Fruit fly (Drosophila melanogaster): Measurements from ENCODE around the gene CG5282.
A peak's percentile ranks its signal among the peaks of the same experiment; 100 is the strongest.

The CG5282 gene

DNA sequence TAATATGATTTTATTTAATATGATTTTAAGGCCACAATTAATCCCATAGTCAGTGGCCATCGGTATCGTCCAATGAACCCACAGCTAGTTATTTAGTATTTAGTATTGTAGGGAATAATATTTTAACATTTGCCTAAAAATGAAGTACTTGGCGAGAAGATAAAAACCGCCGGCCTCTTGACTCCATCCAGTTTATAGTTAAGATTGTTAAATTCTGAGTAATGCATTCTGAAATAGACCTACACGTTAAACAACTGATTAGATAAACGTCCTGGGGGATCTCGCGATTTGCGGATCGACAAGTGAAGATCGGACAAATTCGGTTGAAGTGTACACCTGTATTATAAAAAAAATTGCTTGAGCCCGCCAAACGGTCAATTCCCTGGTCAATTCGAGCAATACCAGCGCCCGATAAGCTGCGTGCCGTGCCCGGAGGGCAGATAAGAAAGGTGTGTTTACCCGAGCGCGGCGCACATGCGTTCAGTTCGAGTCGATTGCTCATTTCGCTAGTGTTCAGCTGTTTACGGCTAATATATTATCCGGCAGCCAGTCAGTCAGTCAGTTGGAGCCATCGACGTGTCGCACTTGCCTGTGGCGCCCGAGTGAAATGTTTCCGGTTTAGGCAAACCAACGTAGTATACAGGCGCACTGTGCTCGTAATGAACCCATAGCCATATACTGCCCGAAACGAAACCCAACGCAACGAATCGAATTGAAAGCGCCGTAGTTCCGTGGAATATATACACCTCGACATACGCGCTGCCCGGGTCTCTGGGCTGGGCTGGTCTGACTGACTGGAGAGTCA is 38.6 kb downstream of the CG5282 start (continued):
- TF ChIP-seq Nf-YB (GFP tag; optimal IDR thresholded peaks at IDR 0.05) (no peak), CG30403 (GFP tag; optimal IDR thresholded peaks at IDR 0.05) (no peak), Med (GFP tag) (peak; percentile 69), CG18476 (GFP tag; optimal IDR thresholded peaks at IDR 0.05) (no peak), aop (GFP tag; IDR thresholded peaks at IDR 0.05) (no peak), Vsx1 (GFP tag; optimal IDR thresholded peaks at IDR 0.05) (peak; percentile 55), HmgZ (tag; optimal IDR thresholded peaks at IDR 0.05) (peak; percentile 45), CG1024 (GFP tag; IDR thresholded peaks at IDR 0.05) (0 out of 2 replicates have a peak, but pooled peaks have one; percentile 14), CG31441 (GFP tag; IDR thresholded peaks at IDR 0.05) (no peak), Antp (GFP tag; optimal IDR thresholded peaks at IDR 0.05) (no peak), Hmx (GFP tag; optimal IDR thresholded peaks at IDR 0.05) (no peak), CG15073 (GFP tag; optimal IDR thresholded peaks at IDR 0.05) (no peak), CG18599 (GFP tag; optimal IDR thresholded peaks at IDR 0.05) (peak; percentile 51), NfI (GFP tag; optimal IDR thresholded peaks at IDR 0.05) (no peak), Dll (GFP tag; IDR thresholded peaks at IDR 0.05; ENCODE audit: partially characterized antibody) (no peak), cwo (GFP tag; optimal IDR thresholded peaks at IDR 0.05) (peak; percentile 72), GATAe (GFP tag; conservative IDR thresholded peaks at IDR 0.05) (peak; percentile 62), Eip74EF (GFP tag; optimal IDR thresholded peaks at IDR 0.05) (peak in 1 of 2 experiments; percentile 55), Hmr (GFP tag; optimal IDR thresholded peaks at IDR 0.05) (peak; percentile 2), CG10267 (tag; optimal IDR thresholded peaks at IDR 0.05) (no peak), lola (GFP tag; optimal IDR thresholded peaks at IDR 0.05) (no peak), Doc2 (GFP tag; IDR thresholded peaks at IDR 0.05) (no peak), CG1792 (GFP tag; optimal IDR thresholded peaks at IDR 0.05) (no peak), stc (GFP tag; IDR thresholded peaks at IDR 0.05) (no peak), CG7271 (tag; optimal IDR thresholded peaks at IDR 0.05) (no peak), CG1647 (GFP tag; optimal IDR thresholded peaks at IDR 0.05) (no peak), ato (GFP tag; IDR thresholded peaks at IDR 0.05; ENCODE audit: partially characterized antibody) (no peak), CG5180 (GFP tag; optimal IDR thresholded peaks at IDR 0.05) (no peak), CG8290 (GFP tag; optimal IDR thresholded peaks at IDR 0.05) (no peak), CG8290 (tag; optimal IDR thresholded peaks at IDR 0.05) (peak in 1 of 2 experiments; percentile 30), CG12071 (GFP tag; optimal IDR thresholded peaks at IDR 0.05) (no peak), CG15601 (tag; optimal IDR thresholded peaks at IDR 0.05) (peak; percentile 6), CG2199 (GFP tag; IDR thresholded peaks at IDR 0.05) (peak; percentile 89; the same call in 2 of the 3 replicates), esg (GFP tag; conservative IDR thresholded peaks at IDR 0.05) (no peak), ind (GFP tag; optimal IDR thresholded peaks at IDR 0.05) (no peak), CG15514 (GFP tag; optimal IDR thresholded peaks at IDR 0.05) (peak; percentile 19), Hand (GFP tag; optimal IDR thresholded peaks at IDR 0.05) (peak; percentile 8), hbn (GFP tag; IDR thresholded peaks at IDR 0.05; ENCODE audit: partially characterized antibody) (no peak), CG6813 (GFP tag; optimal IDR thresholded peaks at IDR 0.05) (no peak), tll (GFP tag; optimal IDR thresholded peaks at IDR 0.05) (no peak), CG13287 (GFP tag; IDR thresholded peaks at IDR 0.05; ENCODE audit: partially characterized antibody) (no peak), Side (GFP tag; optimal IDR thresholded peaks at IDR 0.05) (no peak), sc (optimal IDR thresholded peaks at IDR 0.05) (no peak), sc (GFP tag; optimal IDR thresholded peaks at IDR 0.05) (no peak), Max (GFP tag; optimal IDR thresholded peaks at IDR 0.05) (no peak), wor (GFP tag; IDR thresholded peaks at IDR 0.05) (no peak), Drgx (GFP tag; IDR thresholded peaks at IDR 0.05) (no peak), hth (optimal IDR thresholded peaks at IDR 0.05) (no peak)

All from whole organism, embryonic.